Fruit fly (Drosophila melanogaster) whole organism: Measurements from ENCODE around the gene CG9150.

ENCODE experiments used
- CG8478 ChIP-seq: fragments of >200 bp; optimal IDR thresholded peaks from 2 replicates; lab custom pipeline; 2018; ENCODE audit warnings: inconsistent platforms
- Dll ChIP-seq: fragments of >200 bp; optimal IDR thresholded peaks from 2 replicates; lab custom pipeline; 2017
- EcR ChIP-seq, 2 experiments: fragments of >200 bp; optimal IDR thresholded peaks; 2 replicates each; lab custom pipeline; 2017; ENCODE audit warnings: missing biosample characterization in 2 of 2, missing genetic modification characterization in 2 of 2, missing genetic modification reagents in 2 of 2
- pan ChIP-seq: fragments of >200 bp; optimal IDR thresholded peaks from 2 replicates; lab custom pipeline; 2017
- psq ChIP-seq: fragments of >200 bp; optimal IDR thresholded peaks from 2 replicates; lab custom pipeline; 2017
- usp ChIP-seq: fragments of >200 bp; optimal IDR thresholded peaks from 2 replicates; lab custom pipeline; 2017; ENCODE audit warnings: missing biosample characterization, missing genetic modification characterization, mixed read lengths

The CG9150 gene

dm6 chr2L:6088371-6089365 lies 20.3 kb upstream of the CG9150 start:
- peak; percentile 92 to 97 for TF ChIP-seq EcR (GFP tag; optimal IDR thresholded peaks at IDR 0.05; lab: Kevin White, UChicago)
- no peak for TF ChIP-seq CG8478 (lab: Kevin White, UChicago)
- peak; percentile 90 for TF ChIP-seq Dll (lab: Kevin White, UChicago)

- TF ChIP-seq psq (no peak), CG8478 (lab: Kevin White, UChicago) (no peak), Dll (lab: Kevin White, UChicago) (no peak), pan (no peak), usp (GFP tag; lab: Kevin White, UChicago) (no peak), EcR (GFP tag; optimal IDR thresholded peaks at IDR 0.05; lab: Kevin White, UChicago) (peak in 1 of 2 experiments; percentile 55)
These were observed 19.3 kb upstream of the CG9150 start for dm6 chr2L:6087685-6088084.

dm6 chr2L:6086771-6087170 lies 18.4 kb upstream of the CG9150 start:
- TF ChIP-seq EcR (GFP tag; optimal IDR thresholded peaks at IDR 0.05; lab: Kevin White, UChicago) (no peak), usp (GFP tag; lab: Kevin White, UChicago) (no peak), psq (no peak), pan (no peak), Dll (lab: Kevin White, UChicago) (no peak), CG8478 (lab: Kevin White, UChicago) (no peak)

- TF ChIP-seq EcR (GFP tag; optimal IDR thresholded peaks at IDR 0.05; lab: Kevin White, UChicago) (no peak), psq (no peak), CG8478 (lab: Kevin White, UChicago) (no peak), Dll (lab: Kevin White, UChicago) (no peak), pan (no peak), usp (GFP tag; lab: Kevin White, UChicago) (no peak)
These were observed 17.4 kb upstream of the CG9150 start for dm6 chr2L:6085733-6086317.

- no peak for TF ChIP-seq CG8478 (lab: Kevin White, UChicago)
- no peak for TF ChIP-seq Dll (lab: Kevin White, UChicago)
- TF ChIP-seq pan = no peak
- no peak for TF ChIP-seq usp (GFP tag; lab: Kevin White, UChicago)
- TF ChIP-seq psq = no peak
- TF ChIP-seq EcR (GFP tag; optimal IDR thresholded peaks at IDR 0.05; lab: Kevin White, UChicago) = no peak
These were observed 16.3 kb upstream of the CG9150 start for dm6 chr2L:6084694-6085093.

dm6 chr2L:6082936-6083627 lies 14.7 kb upstream of the CG9150 start:
- TF ChIP-seq psq = no peak
- TF ChIP-seq usp (GFP tag; lab: Kevin White, UChicago) = no peak
- TF ChIP-seq CG8478 (lab: Kevin White, UChicago) = no peak
- TF ChIP-seq pan = no peak
- no peak for TF ChIP-seq EcR (GFP tag; optimal IDR thresholded peaks at IDR 0.05; lab: Kevin White, UChicago)
- no peak for TF ChIP-seq Dll (lab: Kevin White, UChicago)

dm6 chr2L:6082157-6082645 lies 13.8 kb upstream of the CG9150 start, which contains the start of gene Kr-h1:
TSS of gene Kr-h1 (plus strand) at chr2L:6082603.
- no peak for TF ChIP-seq CG8478 (lab: Kevin White, UChicago)

- TF ChIP-seq EcR (GFP tag; optimal IDR thresholded peaks at IDR 0.05; lab: Kevin White, UChicago) (peak in 1 of 2 experiments; percentile 71), pan (no peak)
These were observed 12.9 kb upstream of the CG9150 start for dm6 chr2L:6081134-6081832.

- no peak for TF ChIP-seq psq
- TF ChIP-seq EcR (GFP tag; optimal IDR thresholded peaks at IDR 0.05; lab: Kevin White, UChicago) = no peak
- no peak for TF ChIP-seq usp (GFP tag; lab: Kevin White, UChicago)
- no peak for TF ChIP-seq pan
- TF ChIP-seq Dll (lab: Kevin White, UChicago) = no peak
- TF ChIP-seq CG8478 (lab: Kevin White, UChicago) = no peak
These were observed 11.9 kb upstream of the CG9150 start for dm6 chr2L:6080329-6080728.

dm6 chr2L:6078757-6079351 lies 10.5 kb upstream of the CG9150 start:
- TF ChIP-seq usp (GFP tag; lab: Kevin White, UChicago) (no peak), EcR (GFP tag; optimal IDR thresholded peaks at IDR 0.05; lab: Kevin White, UChicago) (peak; percentile 99 to 100)

- no peak for TF ChIP-seq psq
- TF ChIP-seq EcR (GFP tag; optimal IDR thresholded peaks at IDR 0.05; lab: Kevin White, UChicago) = no peak
- no peak for TF ChIP-seq pan
- no peak for TF ChIP-seq Dll (lab: Kevin White, UChicago)
- no peak for TF ChIP-seq usp (GFP tag; lab: Kevin White, UChicago)
These were observed 9.2 kb upstream of the CG9150 start for dm6 chr2L:6077632-6078031.
